Worm (Caenorhabditis elegans) whole organism, L1 larva: ENCODE measurements around the gene C01G5.4.

Source experiments
- ama-1 ChIP-seq: fragments of 150-350 bp; optimal IDR thresholded peaks from 2 replicates; lab custom pipeline; 2014
- blmp-1 ChIP-seq: fragments of 150-350 bp; optimal IDR thresholded peaks from 2 replicates; lab custom pipeline; 2014; ENCODE audit warnings: missing biosample characterization, missing genetic modification characterization
- dpl-1 ChIP-seq, 3 experiments: fragments of 150-350 bp in 2 of 3; sonication (generic microtip) in 1 of 3; optimal IDR thresholded peaks; 2 replicates each; lab custom pipeline; 2014 to 2017; ENCODE audit warnings: missing biosample characterization in 3 of 3, missing genetic modification characterization in 3 of 3, missing genetic modification reagents in 3 of 3
- lin-35 ChIP-seq, 2 experiments: fragments of 150-350 bp; optimal IDR thresholded peaks; 2 replicates each; lab custom pipeline; 2014; ENCODE audit warnings: missing biosample characterization in 2 of 2, missing genetic modification characterization in 2 of 2, missing genetic modification reagents in 2 of 2
- nhr-19 ChIP-seq: fragments of 200-800 bp; sonication (Bioruptor generic); conservative IDR thresholded peaks from 2 replicates; pipeline ENCODE4 v1.3.6; 2022; ENCODE audit warnings: missing genetic modification characterization, missing compliant biosample characterization
- nhr-28 ChIP-seq: fragments of 150-350 bp; optimal IDR thresholded peaks from 2 replicates; lab custom pipeline; 2014; ENCODE audit warnings: missing biosample characterization, missing genetic modification characterization
- nhr-47 ChIP-seq: sonication (generic microtip); optimal IDR thresholded peaks from 2 replicates; lab custom pipeline; 2016; ENCODE audit warnings: mild to moderate bottlenecking, missing genetic modification characterization, moderate library complexity, missing compliant biosample characterization
- snpc-4 ChIP-seq: fragments of 150-350 bp; optimal IDR thresholded peaks from 2 replicates; lab custom pipeline; 2014; ENCODE audit warnings: missing biosample characterization, missing genetic modification characterization
- unc-130 ChIP-seq: fragments of 150-350 bp; optimal IDR thresholded peaks from 2 replicates; lab custom pipeline; 2017; ENCODE audit warnings: missing biosample characterization, missing genetic modification characterization, inconsistent platforms
- unc-62 ChIP-seq: fragments of 150-350 bp; optimal IDR thresholded peaks from 2 replicates; lab custom pipeline; 2014; ENCODE audit warnings: missing biosample characterization, missing genetic modification reagents, missing genetic modification characterization

DNA sequence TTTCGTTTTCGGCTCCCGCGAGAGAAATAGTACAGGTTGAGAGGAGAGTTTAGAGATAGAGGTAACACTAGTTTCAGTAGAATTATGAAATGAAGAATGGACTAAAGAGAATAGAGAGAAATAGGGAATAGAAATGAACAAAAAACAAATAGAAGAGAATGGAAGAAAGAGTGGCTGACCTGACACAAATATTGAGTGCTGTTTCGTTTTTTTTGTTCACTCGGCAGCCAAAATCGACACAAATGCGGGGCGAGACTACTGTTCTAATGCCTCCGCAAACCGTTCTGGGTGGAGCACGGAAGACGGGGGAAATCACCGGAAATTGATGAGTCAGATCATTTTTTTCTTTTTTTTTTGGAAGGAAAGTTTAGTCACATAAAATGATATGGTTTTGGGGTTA is 41.1 kb downstream of the C01G5.4 start:
- TF ChIP-seq lin-35 (GFP tag; optimal IDR thresholded peaks at IDR 0.05; lab: Kevin White, UChicago): no peak
- no peak for TF ChIP-seq unc-62 (GFP tag; lab: Kevin White, UChicago)
- TF ChIP-seq nhr-28 (tag; lab: Kevin White, UChicago): no peak
- no peak for TF ChIP-seq blmp-1
- TF ChIP-seq snpc-4 (tag; lab: Kevin White, UChicago): no peak
- no peak for TF ChIP-seq nhr-47 (tag; lab: Kevin White, UChicago)
- TF ChIP-seq dpl-1 (GFP tag; optimal IDR thresholded peaks at IDR 0.05; lab: Kevin White, UChicago): no peak
- no peak for TF ChIP-seq nhr-19 (GFP tag; lab: Robert Waterston, UW)
- TF ChIP-seq ama-1 (lab: Kevin White, UChicago): no peak
- no peak for TF ChIP-seq unc-130 (tag; lab: Kevin White, UChicago)
